Fruit fly (Drosophila melanogaster): ENCODE results near the gene mAcon1.
A peak's percentile ranks its signal among the peaks of the same experiment; 100 is the strongest.

- TF ChIP-seq ovo (GFP tag; optimal IDR thresholded peaks at IDR 0.05), result no peak
- no peak for TF ChIP-seq kay (GFP tag; ENCODE audit: borderline replicate concordance)
- no peak for TF ChIP-seq tj (GFP tag; optimal IDR thresholded peaks at IDR 0.05)
- TF ChIP-seq CG12768 (GFP tag; optimal IDR thresholded peaks at IDR 0.05), result peak; percentile 6
- no peak for TF ChIP-seq CG1620 (GFP tag; optimal IDR thresholded peaks at IDR 0.05)
- TF ChIP-seq Mnt (GFP tag; optimal IDR thresholded peaks at IDR 0.05), result peak; percentile 69
- TF ChIP-seq toe (GFP tag; optimal IDR thresholded peaks at IDR 0.05), result no peak
- no peak for TF ChIP-seq CG5204 (GFP tag; optimal IDR thresholded peaks at IDR 0.05)
- TF ChIP-seq cic (GFP tag; optimal IDR thresholded peaks at IDR 0.05), result peak; percentile 69
- no peak for TF ChIP-seq CG14711 (tag; optimal IDR thresholded peaks at IDR 0.05)
Observed at dm6 chr2L:21218240-21218911, 50.0 kb downstream of the mAcon1 start, which contains the start of gene CG8679.
